Worm (Caenorhabditis elegans) whole organism, mixed stage, embryonic: ENCODE data around the gene ZC506.1.

Source experiments
- blmp-1 ChIP-seq: fragments of 150-350 bp; optimal IDR thresholded peaks from 2 replicates; lab custom pipeline; 2014; ENCODE audit warnings: missing biosample characterization, missing genetic modification characterization
- ceh-43 ChIP-seq: fragments of 200-800 bp; sonication (Bioruptor generic); optimal IDR thresholded peaks from 2 replicates; lab custom pipeline; 2018; ENCODE audit warnings: mild to moderate bottlenecking, missing genetic modification characterization, moderate library complexity, missing compliant biosample characterization
- nhr-237 ChIP-seq: fragments of 150-350 bp; optimal IDR thresholded peaks from 2 replicates; lab custom pipeline; 2014; ENCODE audit warnings: missing biosample characterization, missing genetic modification characterization
- sem-2 ChIP-seq: fragments of 200-800 bp; sonication (Bioruptor generic); optimal IDR thresholded peaks from 2 replicates; lab custom pipeline; 2018; ENCODE audit warnings: mild to moderate bottlenecking, missing genetic modification characterization, missing compliant biosample characterization

ce11 chrX:9933291-9934008 lies 25.3 kb upstream of the ZC506.1 start:
- TF ChIP-seq nhr-237, result no peak
- TF ChIP-seq sem-2, result no peak
- TF ChIP-seq ceh-43 (GFP tag; lab: Kevin White, UChicago), result no peak
- no peak for TF ChIP-seq blmp-1
